Worm (Caenorhabditis elegans) whole organism, late embryonic: Measurements from ENCODE around the gene ttr-43.

Experiments used
- C08G9.2 ChIP-seq: sonication (generic microtip); optimal IDR thresholded peaks from 2 replicates; lab custom pipeline; 2016; ENCODE audit warnings: mild to moderate bottlenecking, missing genetic modification characterization, moderate library complexity, missing compliant biosample characterization
- K02D7.2 ChIP-seq: sonication (generic microtip); optimal IDR thresholded peaks from 2 replicates; lab custom pipeline; 2017; ENCODE audit warnings: mild to moderate bottlenecking, missing genetic modification characterization, missing compliant biosample characterization
- K09A11.1 ChIP-seq: sonication (generic microtip); optimal IDR thresholded peaks from 2 replicates; lab custom pipeline; 2017; ENCODE audit warnings: antibody characterized with exemption, mild to moderate bottlenecking, missing genetic modification characterization, missing compliant biosample characterization; ENCODE audit not compliant: insufficient read depth
- Y22D7AL.16 ChIP-seq: sonication (generic microtip); optimal IDR thresholded peaks from 2 replicates; lab custom pipeline; 2016; ENCODE audit warnings: missing genetic modification characterization, missing compliant biosample characterization
- ama-1 ChIP-seq: fragments of 150-350 bp; optimal IDR thresholded peaks from 2 replicates; lab custom pipeline; 2014
- ceh-18 ChIP-seq: sonication (generic microtip); optimal IDR thresholded peaks from 2 replicates; lab custom pipeline; 2016; ENCODE audit warnings: missing genetic modification characterization, missing compliant biosample characterization
- ceh-2 ChIP-seq: sonication (generic microtip); optimal IDR thresholded peaks from 2 replicates; lab custom pipeline; 2016; ENCODE audit warnings: missing genotype, missing genetic modification characterization, missing compliant biosample characterization
- ceh-22 ChIP-seq: sonication (generic microtip); optimal IDR thresholded peaks from 2 replicates; lab custom pipeline; 2017; ENCODE audit warnings: missing biosample characterization, missing genetic modification characterization
- ceh-31 ChIP-seq: sonication (generic microtip); optimal IDR thresholded peaks from 2 replicates; lab custom pipeline; 2016; ENCODE audit warnings: missing genetic modification characterization, missing compliant biosample characterization
- ceh-45 ChIP-seq: fragments of 200-800 bp; sonication (Bioruptor generic); IDR thresholded peaks from 2 replicates; pipeline ENCODE4 v1.3.6; 2022; ENCODE audit warnings: missing genetic modification reagents, missing genetic modification characterization, missing compliant biosample characterization
- ceh-48 ChIP-seq: sonication (generic microtip); optimal IDR thresholded peaks from 2 replicates; lab custom pipeline; 2016; ENCODE audit warnings: missing genetic modification characterization, inconsistent platforms, missing compliant biosample characterization
- che-1 ChIP-seq: sonication (generic microtip); optimal IDR thresholded peaks from 2 replicates; lab custom pipeline; 2016; ENCODE audit warnings: mild to moderate bottlenecking, missing genetic modification characterization, missing compliant biosample characterization
- dmd-4 ChIP-seq: sonication (generic microtip); optimal IDR thresholded peaks from 2 replicates; lab custom pipeline; 2016; ENCODE audit warnings: borderline replicate concordance, missing genetic modification characterization, missing compliant biosample characterization
- dve-1 ChIP-seq: sonication (generic microtip); optimal IDR thresholded peaks from 2 replicates; lab custom pipeline; 2017; ENCODE audit warnings: antibody characterized with exemption, mild to moderate bottlenecking, missing genetic modification characterization, missing compliant biosample characterization
- elt-2 ChIP-seq: sonication (generic microtip); optimal IDR thresholded peaks from 2 replicates; lab custom pipeline; 2016; ENCODE audit warnings: missing genetic modification reagents, missing genetic modification characterization, missing compliant biosample characterization
- eyg-1 ChIP-seq: sonication (generic microtip); optimal IDR thresholded peaks from 2 replicates; lab custom pipeline; 2016; ENCODE audit warnings: missing genotype, missing genetic modification characterization, missing compliant biosample characterization
- hlh-13 ChIP-seq: fragments of 200-800 bp; sonication (Bioruptor generic); optimal IDR thresholded peaks from 2 replicates; lab custom pipeline; 2018; ENCODE audit warnings: mild to moderate bottlenecking, missing genetic modification characterization, missing compliant biosample characterization
- hlh-30 ChIP-seq: sonication (generic microtip); optimal IDR thresholded peaks from 2 replicates; lab custom pipeline; 2017; ENCODE audit warnings: antibody characterized with exemption, missing genetic modification characterization, missing compliant biosample characterization; ENCODE audit not compliant: insufficient read depth
- hlh-8 ChIP-seq: sonication (generic microtip); optimal IDR thresholded peaks from 2 replicates; lab custom pipeline; 2016; ENCODE audit warnings: missing genotype, missing genetic modification characterization, missing compliant biosample characterization
- madf-2 ChIP-seq: sonication (generic microtip); optimal IDR thresholded peaks from 2 replicates; lab custom pipeline; 2017; ENCODE audit warnings: missing genetic modification characterization, missing compliant biosample characterization
- mec-3 ChIP-seq: sonication (generic microtip); optimal IDR thresholded peaks from 2 replicates; lab custom pipeline; 2016; ENCODE audit warnings: borderline replicate concordance, missing genetic modification characterization, missing compliant biosample characterization
- nfya-1 ChIP-seq: sonication (generic microtip); optimal IDR thresholded peaks from 2 replicates; lab custom pipeline; 2017; ENCODE audit warnings: missing genetic modification characterization, mild to moderate bottlenecking, missing compliant biosample characterization, antibody characterized with exemption, moderate library complexity
- nhr-11 ChIP-seq: fragments of 150-350 bp; optimal IDR thresholded peaks from 2 replicates; lab custom pipeline; 2014; ENCODE audit warnings: missing biosample characterization, missing genetic modification characterization
- nhr-232 ChIP-seq: sonication (generic microtip); optimal IDR thresholded peaks from 2 replicates; lab custom pipeline; 2016; ENCODE audit warnings: missing genetic modification characterization, missing compliant biosample characterization
- npax-4 ChIP-seq: sonication (generic microtip); optimal IDR thresholded peaks from 2 replicates; lab custom pipeline; 2016; ENCODE audit warnings: missing genetic modification characterization, missing compliant biosample characterization
- pag-3 ChIP-seq: sonication (generic microtip); optimal IDR thresholded peaks from 2 replicates; lab custom pipeline; 2016; ENCODE audit warnings: missing compliant biosample characterization, missing genetic modification characterization, borderline replicate concordance
- pat-9 ChIP-seq: fragments of 200-800 bp; sonication (Bioruptor generic); optimal IDR thresholded peaks from 2 replicates; lab custom pipeline; 2018; ENCODE audit warnings: mild to moderate bottlenecking, missing genetic modification characterization, moderate library complexity, missing compliant biosample characterization
- pax-1 ChIP-seq: fragments of 150-350 bp; optimal IDR thresholded peaks from 2 replicates; lab custom pipeline; 2014; ENCODE audit warnings: missing biosample characterization, missing genetic modification characterization
- pha-2 ChIP-seq: sonication (generic microtip); optimal IDR thresholded peaks from 2 replicates; lab custom pipeline; 2017; ENCODE audit warnings: mild to moderate bottlenecking, missing genetic modification characterization, missing compliant biosample characterization
- pha-4 ChIP-seq: fragments of 150-350 bp; optimal IDR thresholded peaks from 2 replicates; lab custom pipeline; 2018; ENCODE audit warnings: missing biosample characterization, missing genetic modification reagents, missing genetic modification characterization
- rnt-1 ChIP-seq: sonication (generic microtip); optimal IDR thresholded peaks from 2 replicates; lab custom pipeline; 2016; ENCODE audit warnings: missing genetic modification characterization, missing compliant biosample characterization
- sdc-2 ChIP-seq: sonication (generic microtip); optimal IDR thresholded peaks from 2 replicates; lab custom pipeline; 2016; ENCODE audit warnings: missing genotype, missing genetic modification characterization, missing compliant biosample characterization
- sox-2 ChIP-seq: fragments of 200-800 bp; sonication (Bioruptor generic); IDR thresholded peaks from 2 replicates; pipeline ENCODE4 v1.3.6; 2022; ENCODE audit warnings: missing genetic modification reagents, missing genetic modification characterization, missing compliant biosample characterization
- sox-4 ChIP-seq: sonication (generic microtip); optimal IDR thresholded peaks from 2 replicates; lab custom pipeline; 2017; ENCODE audit warnings: mild to moderate bottlenecking, missing genetic modification characterization, inconsistent platforms, missing compliant biosample characterization
- syd-9 ChIP-seq: sonication (generic microtip); optimal IDR thresholded peaks from 2 replicates; lab custom pipeline; 2016; ENCODE audit warnings: mild to moderate bottlenecking, missing genetic modification characterization, moderate library complexity, missing compliant biosample characterization
- tbx-2 ChIP-seq: sonication (generic microtip); optimal IDR thresholded peaks from 2 replicates; lab custom pipeline; 2016; ENCODE audit warnings: missing genetic modification characterization, missing compliant biosample characterization
- tbx-7 ChIP-seq: sonication (generic microtip); optimal IDR thresholded peaks from 2 replicates; lab custom pipeline; 2016; ENCODE audit warnings: missing genotype, missing genetic modification characterization, missing compliant biosample characterization
- unc-42 ChIP-seq: sonication (generic microtip); optimal IDR thresholded peaks from 2 replicates; lab custom pipeline; 2016; ENCODE audit warnings: missing genotype, missing genetic modification characterization, missing compliant biosample characterization
- unc-55 ChIP-seq: sonication (generic microtip); optimal IDR thresholded peaks from 2 replicates; lab custom pipeline; 2017; ENCODE audit warnings: missing biosample characterization, missing genetic modification reagents, missing genetic modification characterization
- unc-86 ChIP-seq: sonication (generic microtip); optimal IDR thresholded peaks from 2 replicates; lab custom pipeline; 2016; ENCODE audit warnings: missing genetic modification characterization, missing compliant biosample characterization
- ztf-16 ChIP-seq: sonication (generic microtip); optimal IDR thresholded peaks from 2 replicates; lab custom pipeline; 2017; ENCODE audit warnings: missing genetic modification characterization, missing compliant biosample characterization

ttr-43 gene

DNA sequence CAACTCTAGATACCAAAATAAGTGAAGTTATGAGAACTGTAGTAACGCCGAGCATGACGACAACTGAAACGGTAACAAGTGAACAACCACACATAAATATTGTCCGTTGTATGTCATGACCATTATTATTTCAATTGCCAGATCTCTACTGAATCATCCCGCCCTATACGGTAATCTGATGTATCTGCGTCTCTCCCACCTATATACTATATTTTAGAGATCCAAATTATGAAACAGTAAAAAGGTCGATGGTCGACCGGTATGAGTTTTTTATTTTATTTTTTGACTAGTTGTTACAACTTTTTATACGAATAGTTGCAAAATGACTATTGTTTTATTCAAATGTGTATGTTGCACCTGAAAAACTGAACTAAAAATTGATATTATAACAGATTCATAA is at the start of gene ttr-43:
ttr-43 (minus strand) TSS at position 101 of the 400 bp plus-strand sequence.
- no peak for TF ChIP-seq eyg-1 (tag; lab: Kevin White, UChicago)
- no peak for TF ChIP-seq rnt-1 (tag; lab: Kevin White, UChicago)

DNA sequence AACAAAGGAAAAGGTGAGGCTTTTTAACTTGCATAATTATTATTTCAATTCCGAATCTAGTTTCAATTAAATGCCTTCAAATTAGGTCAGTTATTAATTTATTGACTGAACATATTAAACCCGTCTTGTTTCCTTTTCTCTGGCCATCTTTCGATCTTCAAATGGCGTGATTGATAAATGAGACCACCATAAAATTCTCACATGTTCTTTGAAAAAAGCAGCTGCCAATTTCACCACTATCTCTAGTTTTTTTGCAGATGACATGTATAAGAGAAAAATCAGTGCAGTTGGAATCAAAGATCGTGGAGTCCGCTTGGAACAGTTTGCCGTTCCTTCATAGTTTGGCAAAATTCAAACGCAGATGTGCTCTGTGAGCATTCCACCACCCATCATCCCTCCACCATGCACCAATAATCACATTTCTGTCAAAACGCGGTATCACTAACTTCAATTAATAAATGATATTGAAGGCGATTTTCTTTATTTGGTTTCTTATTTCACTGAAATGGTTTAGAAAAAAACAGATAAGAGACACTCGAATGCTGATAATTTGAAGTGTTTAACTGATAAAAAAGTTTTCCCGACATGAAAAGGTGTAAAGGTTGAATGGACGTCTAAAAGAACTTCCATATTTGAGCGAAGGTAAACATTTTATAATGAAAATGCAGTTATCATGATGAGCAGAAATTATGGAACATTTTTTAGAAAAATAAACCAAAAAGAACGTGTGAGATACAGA is 47.4 kb upstream of the ttr-43 start:
- no peak for TF ChIP-seq tbx-7 (tag; lab: Kevin White, UChicago)
- TF ChIP-seq unc-42 (tag; lab: Kevin White, UChicago) = no peak
- no peak for TF ChIP-seq dmd-4
- no peak for TF ChIP-seq pat-9 (tag; lab: Kevin White, UChicago)
- TF ChIP-seq pha-4 (tag; lab: Kevin White, UChicago) = no peak
- TF ChIP-seq dve-1 (tag; lab: Kevin White, UChicago) = no peak
- TF ChIP-seq elt-2 (tag; lab: Kevin White, UChicago) = peak; percentile 62

ce11 chrV:12637238-12637690 is 46.8 kb upstream of the ttr-43 start, which contains the start of gene F56H9.2:
Gene F56H9.2 (plus strand): TSS chrV:12637663.
- TF ChIP-seq sox-4 (tag; lab: Kevin White, UChicago) (no peak), ceh-2 (tag; lab: Kevin White, UChicago) (peak; percentile 48), tbx-2 (peak; percentile 65), K02D7.2 (no peak), pag-3 (tag; lab: Kevin White, UChicago) (no peak), syd-9 (tag; lab: Kevin White, UChicago) (no peak), ceh-31 (tag; lab: Kevin White, UChicago) (peak; percentile 45), sdc-2 (peak; percentile 55), hlh-8 (tag; lab: Kevin White, UChicago) (peak; percentile 55), K09A11.1 (tag; lab: Kevin White, UChicago) (no peak), ceh-18 (tag; lab: Kevin White, UChicago) (peak; percentile 41), unc-55 (GFP tag; lab: Kevin White, UChicago) (peak; percentile 4), ceh-45 (GFP tag; lab: Robert Waterston, UW) (no peak), pax-1 (tag; lab: Kevin White, UChicago) (peak; percentile 23), sox-2 (GFP tag; lab: Robert Waterston, UW) (peak; percentile 65), C08G9.2 (tag; lab: Kevin White, UChicago) (no peak), nhr-11 (tag; lab: Kevin White, UChicago) (no peak), elt-2 (tag; lab: Kevin White, UChicago) (peak; percentile 66), ztf-16 (tag; lab: Kevin White, UChicago) (peak; percentile 32), nfya-1 (tag; lab: Kevin White, UChicago) (peak; percentile 52), hlh-30 (tag; lab: Kevin White, UChicago) (peak; percentile 69), che-1 (no peak), madf-2 (tag; lab: Kevin White, UChicago) (no peak), nhr-232 (tag; lab: Kevin White, UChicago) (no peak), tbx-7 (tag; lab: Kevin White, UChicago) (no peak)

ce11 chrV:12636248-12636647 is 45.7 kb upstream of the ttr-43 start:
- TF ChIP-seq hlh-8 (tag; lab: Kevin White, UChicago) (peak; percentile 3), hlh-13 (no peak)

DNA sequence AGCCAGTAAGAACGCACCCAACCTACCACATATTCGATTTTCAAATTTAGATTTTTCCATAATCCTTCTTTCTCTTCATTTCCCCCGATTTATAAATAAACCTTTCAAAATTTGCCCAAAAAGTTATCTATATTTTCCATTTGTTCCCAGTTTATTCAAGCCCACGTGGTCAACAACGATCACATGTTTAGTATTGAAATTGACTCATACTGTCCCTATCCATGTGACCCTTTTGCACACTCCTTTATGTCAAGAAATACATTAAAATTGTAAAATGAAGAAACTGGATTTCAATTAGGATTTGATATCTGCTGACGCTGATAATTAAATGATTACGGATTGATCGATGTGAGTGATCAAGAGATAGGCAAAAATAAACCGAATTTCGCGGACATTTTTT is 44.7 kb upstream of the ttr-43 start:
- TF ChIP-seq ama-1 (lab: Kevin White, UChicago) (no peak), pha-2 (no peak), unc-86 (no peak), che-1 (no peak), ceh-22 (no peak), ceh-2 (tag; lab: Kevin White, UChicago) (no peak), sox-4 (tag; lab: Kevin White, UChicago) (no peak), hlh-8 (tag; lab: Kevin White, UChicago) (no peak), hlh-13 (no peak), pha-4 (tag; lab: Kevin White, UChicago) (no peak), syd-9 (tag; lab: Kevin White, UChicago) (no peak), ztf-16 (tag; lab: Kevin White, UChicago) (no peak), sdc-2 (no peak), ceh-48 (tag; lab: Kevin White, UChicago) (no peak), rnt-1 (tag; lab: Kevin White, UChicago) (no peak), mec-3 (no peak), Y22D7AL.16 (tag; lab: Kevin White, UChicago) (no peak), npax-4 (tag; lab: Kevin White, UChicago) (no peak), dve-1 (tag; lab: Kevin White, UChicago) (no peak)
